Fruit fly (Drosophila melanogaster) whole organism, prepupa: ENCODE measurements around the gene Dhc62B.

Experiments used
- Blimp-1 ChIP-seq: fragments of 200-800 bp; sonication (Bioruptor generic); optimal IDR thresholded peaks from 3 replicates; lab custom pipeline; 2017; ENCODE audit warnings: missing biosample characterization, missing genetic modification characterization, mild to moderate bottlenecking, moderate library complexity, missing genetic modification reagents
- CG10669 ChIP-seq: fragments of 200-800 bp; sonication (Bioruptor generic); optimal IDR thresholded peaks from 3 replicates; lab custom pipeline; 2018; ENCODE audit warnings: missing biosample characterization, mild to moderate bottlenecking, missing genetic modification characterization, moderate library complexity
- CG3919 ChIP-seq: fragments of 200-800 bp; sonication (Bioruptor generic); optimal IDR thresholded peaks from 3 replicates; lab custom pipeline; 2016; ENCODE audit warnings: missing biosample characterization, missing genetic modification characterization
- CG6163 ChIP-seq: fragments of 200-800 bp; sonication (Bioruptor generic); IDR thresholded peaks from 3 replicates; pipeline ENCODE4 v1.3.6; 2022; ENCODE audit warnings: missing biosample characterization, missing genetic modification characterization
- CG6276 ChIP-seq: fragments of 200-800 bp; sonication (Bioruptor generic); optimal IDR thresholded peaks from 2 replicates; lab custom pipeline; 2017; ENCODE audit warnings: missing biosample characterization, mild to moderate bottlenecking, missing genetic modification characterization
- CG6808 ChIP-seq: fragments of 200-800 bp; sonication (Bioruptor generic); optimal IDR thresholded peaks from 3 replicates; lab custom pipeline; 2017; ENCODE audit warnings: missing biosample characterization, missing genetic modification characterization, mild to moderate bottlenecking, moderate library complexity, missing genetic modification reagents
- CG6854 ChIP-seq: fragments of 200-800 bp; sonication (Bioruptor generic); optimal IDR thresholded peaks from 2 replicates; lab custom pipeline; 2017; ENCODE audit warnings: missing biosample characterization, mild to moderate bottlenecking, missing genetic modification characterization
- CG8119 ChIP-seq: fragments of 200-800 bp; sonication (Bioruptor generic); IDR thresholded peaks from 3 replicates; pipeline ENCODE4 v1.3.6; 2022; ENCODE audit warnings: missing biosample characterization, missing genetic modification characterization
- CG8319 ChIP-seq: fragments of 200-800 bp; sonication (Bioruptor generic); optimal IDR thresholded peaks from 3 replicates; lab custom pipeline; 2016; ENCODE audit warnings: missing biosample characterization, missing genetic modification characterization
- CG9139 ChIP-seq: fragments of 200-800 bp; sonication (Bioruptor generic); optimal IDR thresholded peaks from 3 replicates; lab custom pipeline; 2017; ENCODE audit warnings: missing biosample characterization, mild to moderate bottlenecking, missing genetic modification characterization
- Eip78C ChIP-seq: fragments of 200-800 bp; sonication (Bioruptor generic); peaks from one replicate; lab custom pipeline; 2016; ENCODE audit warnings: missing biosample characterization, missing genetic modification characterization
- Eip93F ChIP-seq: fragments of 200-800 bp; sonication (Bioruptor generic); optimal IDR thresholded peaks from 2 replicates; lab custom pipeline; 2016; ENCODE audit warnings: missing biosample characterization, mild to moderate bottlenecking, missing genetic modification characterization
- Ets21C ChIP-seq: fragments of 200-800 bp; sonication (Bioruptor generic); optimal IDR thresholded peaks from 3 replicates; lab custom pipeline; 2016; ENCODE audit warnings: missing biosample characterization, missing genetic modification characterization
- Hr38 ChIP-seq: sonication (Bioruptor generic); optimal IDR thresholded peaks from 2 replicates; lab custom pipeline; 2016; ENCODE audit warnings: missing biosample characterization, missing genetic modification characterization
- Hr39 ChIP-seq: fragments of 200-800 bp; sonication (Bioruptor generic); optimal IDR thresholded peaks from 2 replicates; lab custom pipeline; 2016; ENCODE audit warnings: missing biosample characterization, missing genetic modification characterization
- Lpt ChIP-seq: fragments of 200-800 bp; sonication (Bioruptor generic); optimal IDR thresholded peaks from 3 replicates; lab custom pipeline; 2016; ENCODE audit warnings: missing biosample characterization, missing genetic modification characterization
- Sox102F ChIP-seq: fragments of 200-800 bp; sonication (Bioruptor generic); optimal IDR thresholded peaks from 2 replicates; lab custom pipeline; 2016; ENCODE audit warnings: missing biosample characterization, mild to moderate bottlenecking, missing genetic modification characterization
- Sox15 ChIP-seq: fragments of 200-800 bp; sonication (Bioruptor generic); optimal IDR thresholded peaks from 3 replicates; lab custom pipeline; 2016; ENCODE audit warnings: missing biosample characterization, missing genetic modification characterization
- acj6 ChIP-seq: fragments of 200-800 bp; sonication (Bioruptor generic); optimal IDR thresholded peaks from 3 replicates; lab custom pipeline; 2016; ENCODE audit warnings: missing biosample characterization, missing genetic modification characterization
- cyc ChIP-seq: fragments of 200-800 bp; sonication (Bioruptor generic); optimal IDR thresholded peaks from 3 replicates; lab custom pipeline; 2016; ENCODE audit warnings: missing biosample characterization, missing genetic modification characterization
- dsx ChIP-seq: fragments of 200-800 bp; optimal IDR thresholded peaks from 3 replicates; lab custom pipeline; 2019; ENCODE audit warnings: missing biosample characterization, mild to moderate bottlenecking, missing genetic modification characterization, moderate library complexity; ENCODE audit not compliant: poor library complexity, severe bottlenecking
- eg ChIP-seq: fragments of 200-800 bp; sonication (Bioruptor generic); IDR thresholded peaks from 3 replicates; pipeline ENCODE4 v1.3.6; 2022; ENCODE audit warnings: missing biosample characterization, missing genetic modification characterization
- esn ChIP-seq: fragments of 200-800 bp; sonication (Bioruptor generic); optimal IDR thresholded peaks from 2 replicates; lab custom pipeline; 2016; ENCODE audit warnings: missing biosample characterization, mild to moderate bottlenecking, missing genetic modification characterization, moderate library complexity
- fkh ChIP-seq: fragments of 200-800 bp; sonication (Bioruptor generic); optimal IDR thresholded peaks from 3 replicates; lab custom pipeline; 2017; ENCODE audit warnings: missing biosample characterization, mild to moderate bottlenecking, missing genetic modification characterization, moderate library complexity
- lz ChIP-seq: fragments of 200-800 bp; sonication (Bioruptor generic); optimal IDR thresholded peaks from 3 replicates; lab custom pipeline; 2016; ENCODE audit warnings: missing biosample characterization, missing genetic modification characterization
- pdm3 ChIP-seq: fragments of 200-800 bp; sonication (Bioruptor generic); optimal IDR thresholded peaks from 3 replicates; lab custom pipeline; 2016; ENCODE audit warnings: missing biosample characterization, missing genetic modification characterization
- spab ChIP-seq: fragments of 200-800 bp; sonication (Bioruptor generic); optimal IDR thresholded peaks from 2 replicates; lab custom pipeline; 2017; ENCODE audit warnings: missing biosample characterization, mild to moderate bottlenecking, missing genetic modification characterization, missing genetic modification reagents
- ss ChIP-seq, 2 experiments: fragments of 200-800 bp; sonication (Bioruptor generic); optimal IDR thresholded peaks; 2 replicates in 1 of 2; 3 replicates in 1 of 2; lab custom pipeline; 2017 to 2018; ENCODE audit warnings: mild to moderate bottlenecking in 2 of 2, missing biosample characterization in 2 of 2, missing genetic modification characterization in 2 of 2, moderate library complexity in 1 of 2
- svp ChIP-seq: fragments of 200-800 bp; sonication (Bioruptor generic); peaks from one replicate; lab custom pipeline; 2016; ENCODE audit warnings: missing biosample characterization, missing genetic modification characterization
- vri ChIP-seq: fragments of 200-800 bp; sonication (Bioruptor generic); optimal IDR thresholded peaks from 3 replicates; lab custom pipeline; 2016; ENCODE audit warnings: missing biosample characterization, mild to moderate bottlenecking, missing genetic modification characterization

Gene Dhc62B

DNA sequence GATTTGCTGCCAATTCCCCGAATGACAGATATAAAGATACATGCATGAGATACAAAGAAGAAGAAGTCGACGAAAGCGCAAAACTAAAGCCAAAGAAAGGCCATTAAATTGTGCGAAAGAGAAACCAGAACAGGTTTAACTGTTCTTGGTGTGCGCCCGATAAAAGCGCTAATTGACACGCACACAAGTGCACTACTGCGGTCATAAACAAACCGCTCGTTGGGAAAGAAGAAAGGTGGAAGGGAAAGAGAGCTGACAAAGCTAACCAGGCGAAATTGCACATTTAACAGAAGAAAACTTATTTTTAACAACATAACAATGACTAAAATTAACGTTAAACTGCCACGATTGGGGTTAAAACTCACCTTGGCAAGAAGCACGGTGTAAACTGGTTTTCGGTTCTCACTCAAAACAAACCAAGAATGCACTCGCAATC is 41.4 kb downstream of the Dhc62B start:
- TF ChIP-seq Blimp-1 (GFP tag; lab: Kevin White, UChicago) (peak; percentile 96), Eip78C (peak; percentile 25), CG6808 (GFP tag; lab: Kevin White, UChicago) (peak; percentile 16), CG3919 (GFP tag; lab: Kevin White, UChicago) (no peak), Eip93F (GFP tag; lab: Kevin White, UChicago) (no peak), dsx (GFP tag; lab: Kevin White, UChicago) (peak; percentile 33), ss (GFP tag; optimal IDR thresholded peaks at IDR 0.05; lab: Kevin White, UChicago) (peak in 1 of 2 experiments; percentile 61)
- TF ChIP-seq, all 60 proteins: peak for 5

DNA sequence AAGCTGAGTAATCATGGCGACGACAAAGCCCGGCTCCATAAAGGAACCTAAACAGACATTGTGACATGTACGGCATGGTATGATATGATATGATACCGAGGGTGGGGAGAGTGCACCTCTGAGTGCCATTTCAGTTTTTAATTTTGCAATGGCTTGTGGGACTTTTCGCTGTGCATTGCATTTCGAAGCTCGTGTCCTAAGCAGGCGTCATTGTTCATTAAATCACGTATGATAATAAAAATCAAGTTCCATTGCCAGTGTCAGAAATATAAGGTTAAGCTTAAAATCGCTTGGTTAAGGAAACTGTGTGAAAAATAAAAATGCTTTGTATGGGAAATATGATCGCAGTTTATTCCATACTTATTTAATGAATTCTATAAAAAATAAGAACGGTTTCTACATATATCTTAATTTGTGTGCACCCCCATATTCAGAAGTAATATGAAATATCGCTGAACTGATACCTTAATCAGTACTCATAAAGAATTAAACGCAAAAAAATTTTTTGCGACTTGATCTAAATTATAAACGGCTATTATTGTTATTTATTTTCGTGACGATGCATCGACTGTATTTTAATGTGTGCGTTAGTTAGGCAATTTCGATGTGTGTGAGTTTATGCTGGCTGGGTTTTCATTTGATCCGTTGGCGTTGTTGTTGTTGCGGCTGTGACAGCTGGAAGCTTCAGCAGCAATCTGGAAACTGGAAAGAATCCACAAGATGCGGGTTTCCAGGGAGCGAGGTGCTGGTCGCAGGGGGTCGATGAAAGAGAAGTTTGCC is 42.0 kb downstream of the Dhc62B start:
- TF ChIP-seq CG6163 (GFP tag; lab: Robert Waterston, UW) (no peak), CG9139 (GFP tag; lab: Kevin White, UChicago) (no peak), CG3919 (GFP tag; lab: Kevin White, UChicago) (no peak), CG6854 (GFP tag; lab: Kevin White, UChicago) (peak; percentile 34), eg (GFP tag; lab: Robert Waterston, UW) (no peak), CG8319 (GFP tag; lab: Kevin White, UChicago) (no peak)
- TF ChIP-seq, all 60 proteins: peak for 1

- TF ChIP-seq Eip93F (GFP tag; lab: Kevin White, UChicago) (no peak), CG8119 (GFP tag; lab: Robert Waterston, UW) (no peak), CG6808 (GFP tag; lab: Kevin White, UChicago) (no peak), CG6276 (GFP tag; lab: Kevin White, UChicago) (no peak), cyc (GFP tag; lab: Kevin White, UChicago) (no peak), CG10669 (GFP tag; lab: Kevin White, UChicago) (no peak), acj6 (no peak), Hr39 (GFP tag; lab: Kevin White, UChicago) (no peak), Sox15 (GFP tag; lab: Kevin White, UChicago) (no peak), spab (GFP tag; lab: Kevin White, UChicago) (no peak), dsx (GFP tag; lab: Kevin White, UChicago) (no peak), pdm3 (GFP tag; lab: Kevin White, UChicago) (no peak), Sox102F (GFP tag; lab: Kevin White, UChicago) (no peak), Lpt (GFP tag; lab: Kevin White, UChicago) (no peak), Hr38 (GFP tag; lab: Kevin White, UChicago) (no peak)
These were observed 44.1 kb downstream of the Dhc62B start for dm6 chr3L:1727431-1727830.

DNA sequence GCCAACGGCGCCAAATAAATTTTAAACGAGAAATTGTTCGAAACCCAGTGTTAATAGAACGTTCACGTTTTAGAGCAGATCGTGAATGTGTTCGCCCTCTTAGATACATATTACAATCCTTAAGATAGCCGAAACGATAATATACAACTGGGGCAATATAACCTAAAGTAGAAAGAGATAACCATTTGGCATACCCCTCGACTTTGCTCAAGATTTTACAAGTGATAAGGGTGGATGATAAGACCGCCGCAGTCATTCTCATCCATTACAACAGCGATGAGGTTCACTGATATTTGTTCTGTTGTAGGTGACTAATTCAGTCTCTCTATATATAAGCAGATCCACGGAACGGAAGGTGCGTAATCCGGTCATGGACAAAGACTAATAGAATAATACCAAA is 44.8 kb downstream of the Dhc62B start:
- TF ChIP-seq vri (GFP tag; lab: Kevin White, UChicago) = peak; percentile 24
- no peak for TF ChIP-seq Ets21C (GFP tag; lab: Kevin White, UChicago)
- TF ChIP-seq svp (GFP tag; lab: Kevin White, UChicago) = peak; percentile 76
- TF ChIP-seq, all 60 proteins: peak for 2

- TF ChIP-seq CG8119 (GFP tag; lab: Robert Waterston, UW) (no peak), esn (no peak), dsx (GFP tag; lab: Kevin White, UChicago) (no peak), Ets21C (GFP tag; lab: Kevin White, UChicago) (no peak), lz (no peak), vri (GFP tag; lab: Kevin White, UChicago) (no peak), Blimp-1 (GFP tag; lab: Kevin White, UChicago) (no peak), cyc (GFP tag; lab: Kevin White, UChicago) (no peak), Hr38 (GFP tag; lab: Kevin White, UChicago) (no peak), CG6163 (GFP tag; lab: Robert Waterston, UW) (no peak), fkh (no peak), acj6 (no peak)
These were observed 47.5 kb downstream of the Dhc62B start, which contains the start of gene CG12035 for dm6 chr3L:1724090-1724489. Gene CG12035 (plus strand): TSS chr3L:1724390.
